Worm (Caenorhabditis elegans) whole organism, mixed stage, embryonic: ENCODE results near the gene picc-1.
"Not testable (repeated sequence)": the region's sequence is repeated elsewhere in the genome, so short reads cannot be mapped to it uniquely, and the experiment has no call there.

Source experiments
- M03D4.4 ChIP-seq: sonication (generic microtip); optimal IDR thresholded peaks from 2 replicates; lab custom pipeline; 2017; ENCODE audit warnings: mild to moderate bottlenecking, missing genetic modification characterization, missing compliant biosample characterization
- ceh-83 ChIP-seq: fragments of 200-800 bp; sonication (Bioruptor generic); optimal IDR thresholded peaks from 2 replicates; lab custom pipeline; 2018; ENCODE audit warnings: mild to moderate bottlenecking, missing genetic modification characterization, missing compliant biosample characterization
- elt-1 ChIP-seq: sonication (generic microtip); optimal IDR thresholded peaks from 2 replicates; lab custom pipeline; 2017; ENCODE audit warnings: missing genetic modification characterization, mild to moderate bottlenecking, missing compliant biosample characterization, antibody characterized with exemption, moderate library complexity, borderline replicate concordance; ENCODE audit not compliant: insufficient read depth
- elt-3 ChIP-seq: fragments of 150-350 bp; optimal IDR thresholded peaks from 2 replicates; lab custom pipeline; 2014; ENCODE audit warnings: missing biosample characterization, missing genetic modification characterization
- flh-1 ChIP-seq: fragments of 200-800 bp; sonication (Bioruptor generic); optimal IDR thresholded peaks from 2 replicates; lab custom pipeline; 2018; ENCODE audit warnings: mild to moderate bottlenecking, missing genetic modification characterization, moderate library complexity, missing compliant biosample characterization
- hlh-1 ChIP-seq: fragments of 150-350 bp; optimal IDR thresholded peaks from 2 replicates; lab custom pipeline; 2014; ENCODE audit warnings: missing biosample characterization, missing genetic modification reagents, missing genetic modification characterization
- nhr-28 ChIP-seq: fragments of 150-350 bp; optimal IDR thresholded peaks from 2 replicates; lab custom pipeline; 2014; ENCODE audit warnings: missing biosample characterization, missing genetic modification characterization
- sptf-1 ChIP-seq: sonication (generic microtip); optimal IDR thresholded peaks from 2 replicates; lab custom pipeline; 2017; ENCODE audit warnings: mild to moderate bottlenecking, missing genetic modification characterization, moderate library complexity, missing compliant biosample characterization
- unc-120 ChIP-seq: sonication (generic microtip); optimal IDR thresholded peaks from 2 replicates; lab custom pipeline; 2017; ENCODE audit warnings: missing genetic modification characterization, missing compliant biosample characterization; ENCODE audit not compliant: poor library complexity, severe bottlenecking
- unc-62 ChIP-seq: fragments of 150-350 bp; optimal IDR thresholded peaks from 2 replicates; lab custom pipeline; 2014; ENCODE audit warnings: missing biosample characterization, missing genetic modification reagents, missing genetic modification characterization
- ztf-11 ChIP-seq: fragments of 150-350 bp; optimal IDR thresholded peaks from 2 replicates; lab custom pipeline; 2014; ENCODE audit warnings: missing biosample characterization, missing genetic modification characterization

The picc-1 gene

DNA sequence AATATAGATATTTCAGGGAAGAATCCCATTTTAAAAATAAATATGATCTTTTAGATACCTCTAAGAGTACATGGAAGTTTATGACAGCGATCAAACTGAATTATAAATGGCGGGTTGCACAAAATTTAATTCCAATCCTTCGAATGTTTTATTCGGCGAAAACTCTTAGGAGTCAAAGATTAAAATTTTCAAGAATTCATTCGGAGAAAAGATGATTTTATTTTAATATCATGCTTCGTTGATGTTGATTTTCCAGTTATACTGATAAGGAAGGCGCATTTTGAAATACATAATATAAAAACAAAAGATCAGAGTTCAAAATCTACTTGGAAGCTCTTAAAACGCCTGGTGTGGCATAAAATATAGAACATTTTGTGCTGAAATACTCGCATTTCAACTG lies 48.3 kb downstream of the picc-1 start, which contains the start of gene srh-10:
Gene srh-10 (minus strand): TSS at position 29 of the 400 bp plus-strand sequence.
- TF ChIP-seq unc-120 (tag; lab: Kevin White, UChicago) (no peak), elt-1 (tag; lab: Kevin White, UChicago) (no peak), sptf-1 (tag; lab: Kevin White, UChicago) (no peak), nhr-28 (tag; lab: Kevin White, UChicago) (no peak), ceh-83 (no peak), flh-1 (GFP tag; lab: Kevin White, UChicago) (no peak), elt-3 (tag; lab: Kevin White, UChicago) (no peak), M03D4.4 (tag; lab: Kevin White, UChicago) (no peak)

DNA sequence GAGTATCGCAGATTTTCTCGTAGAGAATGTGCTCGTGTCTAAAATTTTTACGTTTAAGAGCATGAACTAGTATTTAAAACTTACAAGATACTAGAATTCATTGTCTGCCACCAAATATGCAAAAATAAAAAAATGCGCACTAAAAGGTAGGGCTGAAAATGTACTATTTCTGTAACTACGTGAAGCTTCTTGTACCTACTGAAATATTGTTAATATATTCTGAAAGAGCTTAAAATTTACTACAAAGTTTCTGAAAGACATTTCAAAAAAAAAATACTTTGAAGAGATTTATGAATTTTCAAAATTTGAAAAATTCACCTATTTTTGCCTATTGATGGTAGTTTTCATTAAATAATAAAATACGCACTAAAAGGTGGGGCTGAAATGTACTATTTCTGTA lies 51.2 kb downstream of the picc-1 start, which contains the start of gene fbxa-214:
Gene fbxa-214 (minus strand): TSS at position 101 of the 400 bp plus-strand sequence.
- TF ChIP-seq unc-62 (GFP tag; lab: Kevin White, UChicago); ztf-11; hlh-1: not testable (repeated sequence)
